Worm (Caenorhabditis elegans) whole organism, mixed stage, embryonic: Measurements from ENCODE around the gene tctn-1.

Experiments
- M03D4.4 ChIP-seq: sonication (generic microtip); optimal IDR thresholded peaks from 2 replicates; lab custom pipeline; 2017; ENCODE audit warnings: mild to moderate bottlenecking, missing genetic modification characterization, missing compliant biosample characterization
- bed-3 ChIP-seq: fragments of 200-800 bp; sonication (Bioruptor generic); optimal IDR thresholded peaks from 3 replicates; lab custom pipeline; 2018; ENCODE audit warnings: mild to moderate bottlenecking, missing genetic modification characterization, moderate library complexity, missing compliant biosample characterization
- blmp-1 ChIP-seq: fragments of 150-350 bp; optimal IDR thresholded peaks from 2 replicates; lab custom pipeline; 2014; ENCODE audit warnings: missing biosample characterization, missing genetic modification characterization
- ceh-39 ChIP-seq: fragments of 150-350 bp; optimal IDR thresholded peaks from 2 replicates; lab custom pipeline; 2014; ENCODE audit warnings: missing biosample characterization, missing genetic modification characterization
- ceh-43 ChIP-seq: fragments of 200-800 bp; sonication (Bioruptor generic); optimal IDR thresholded peaks from 2 replicates; lab custom pipeline; 2018; ENCODE audit warnings: mild to moderate bottlenecking, missing genetic modification characterization, moderate library complexity, missing compliant biosample characterization
- ceh-83 ChIP-seq: fragments of 200-800 bp; sonication (Bioruptor generic); optimal IDR thresholded peaks from 2 replicates; lab custom pipeline; 2018; ENCODE audit warnings: mild to moderate bottlenecking, missing genetic modification characterization, missing compliant biosample characterization
- ces-1 ChIP-seq: fragments of 150-350 bp; optimal IDR thresholded peaks from 2 replicates; lab custom pipeline; 2014; ENCODE audit warnings: missing biosample characterization, missing genetic modification reagents, missing genetic modification characterization
- cnd-1 ChIP-seq: fragments of 200-800 bp; sonication (Bioruptor generic); optimal IDR thresholded peaks from 2 replicates; lab custom pipeline; 2018; ENCODE audit warnings: mild to moderate bottlenecking, missing genetic modification characterization, missing compliant biosample characterization
- drap-1 ChIP-seq: fragments of 200-800 bp; sonication (Bioruptor generic); optimal IDR thresholded peaks from 3 replicates; lab custom pipeline; 2018; ENCODE audit warnings: mild to moderate bottlenecking, missing genetic modification characterization, missing compliant biosample characterization
- elt-1 ChIP-seq: sonication (generic microtip); optimal IDR thresholded peaks from 2 replicates; lab custom pipeline; 2017; ENCODE audit warnings: missing genetic modification characterization, mild to moderate bottlenecking, missing compliant biosample characterization, antibody characterized with exemption, moderate library complexity, borderline replicate concordance; ENCODE audit not compliant: insufficient read depth
- elt-3 ChIP-seq: fragments of 150-350 bp; optimal IDR thresholded peaks from 2 replicates; lab custom pipeline; 2014; ENCODE audit warnings: missing biosample characterization, missing genetic modification characterization
- flh-1 ChIP-seq: fragments of 200-800 bp; sonication (Bioruptor generic); optimal IDR thresholded peaks from 2 replicates; lab custom pipeline; 2018; ENCODE audit warnings: mild to moderate bottlenecking, missing genetic modification characterization, moderate library complexity, missing compliant biosample characterization
- ham-2 ChIP-seq: fragments of 200-800 bp; sonication (Bioruptor generic); optimal IDR thresholded peaks from 2 replicates; lab custom pipeline; 2018; ENCODE audit warnings: mild to moderate bottlenecking, missing genetic modification characterization, missing compliant biosample characterization
- hlh-1 ChIP-seq: fragments of 150-350 bp; optimal IDR thresholded peaks from 2 replicates; lab custom pipeline; 2014; ENCODE audit warnings: missing biosample characterization, missing genetic modification reagents, missing genetic modification characterization
- lin-13 ChIP-seq: fragments of 150-350 bp; optimal IDR thresholded peaks from 2 replicates; lab custom pipeline; 2014; ENCODE audit warnings: missing biosample characterization, missing genetic modification characterization
- lin-32 ChIP-seq: fragments of 200-800 bp; sonication (Bioruptor generic); optimal IDR thresholded peaks from 2 replicates; lab custom pipeline; 2018; ENCODE audit warnings: mild to moderate bottlenecking, missing genetic modification characterization, missing compliant biosample characterization
- lsy-2 ChIP-seq: fragments of 150-350 bp; optimal IDR thresholded peaks from 2 replicates; lab custom pipeline; 2014; ENCODE audit warnings: missing biosample characterization, missing genetic modification characterization
- mab-5 ChIP-seq: fragments of 150-350 bp; optimal IDR thresholded peaks from 2 replicates; lab custom pipeline; 2014; ENCODE audit warnings: missing biosample characterization, missing genetic modification characterization
- mep-1 ChIP-seq: fragments of 150-350 bp; optimal IDR thresholded peaks from 2 replicates; lab custom pipeline; 2017; ENCODE audit warnings: missing biosample characterization, missing genetic modification reagents, missing genetic modification characterization, inconsistent platforms
- mls-2 ChIP-seq: sonication (generic microtip); optimal IDR thresholded peaks from 2 replicates; lab custom pipeline; 2016; ENCODE audit warnings: mild to moderate bottlenecking, missing genetic modification characterization, moderate library complexity, missing compliant biosample characterization
- nhr-12 ChIP-seq: fragments of 150-350 bp; optimal IDR thresholded peaks from 2 replicates; lab custom pipeline; 2014; ENCODE audit warnings: missing biosample characterization, missing genetic modification characterization
- nhr-2 ChIP-seq: fragments of 150-350 bp; optimal IDR thresholded peaks from 2 replicates; lab custom pipeline; 2014; ENCODE audit warnings: missing biosample characterization, missing genetic modification characterization
- nhr-237 ChIP-seq: fragments of 150-350 bp; optimal IDR thresholded peaks from 2 replicates; lab custom pipeline; 2014; ENCODE audit warnings: missing biosample characterization, missing genetic modification characterization
- nhr-28 ChIP-seq: fragments of 150-350 bp; optimal IDR thresholded peaks from 2 replicates; lab custom pipeline; 2014; ENCODE audit warnings: missing biosample characterization, missing genetic modification characterization
- nhr-76 ChIP-seq: sonication (generic microtip); optimal IDR thresholded peaks from 2 replicates; lab custom pipeline; 2017; ENCODE audit warnings: missing biosample characterization, missing genetic modification characterization
- pha-4 ChIP-seq: fragments of 150-350 bp; optimal IDR thresholded peaks from 2 replicates; lab custom pipeline; 2018; ENCODE audit warnings: missing biosample characterization, missing genetic modification reagents, missing genetic modification characterization
- sem-2 ChIP-seq: fragments of 200-800 bp; sonication (Bioruptor generic); optimal IDR thresholded peaks from 2 replicates; lab custom pipeline; 2018; ENCODE audit warnings: mild to moderate bottlenecking, missing genetic modification characterization, missing compliant biosample characterization
- snpc-4 ChIP-seq: fragments of 150-350 bp; optimal IDR thresholded peaks from 2 replicates; lab custom pipeline; 2014; ENCODE audit warnings: missing biosample characterization, missing genetic modification characterization
- sptf-1 ChIP-seq: sonication (generic microtip); optimal IDR thresholded peaks from 2 replicates; lab custom pipeline; 2017; ENCODE audit warnings: mild to moderate bottlenecking, missing genetic modification characterization, moderate library complexity, missing compliant biosample characterization
- tbx-8 ChIP-seq: fragments of 200-800 bp; sonication (Bioruptor generic); optimal IDR thresholded peaks from 2 replicates; lab custom pipeline; 2018; ENCODE audit warnings: mild to moderate bottlenecking, missing genetic modification characterization, moderate library complexity, missing compliant biosample characterization
- unc-120 ChIP-seq: sonication (generic microtip); optimal IDR thresholded peaks from 2 replicates; lab custom pipeline; 2017; ENCODE audit warnings: missing genetic modification characterization, missing compliant biosample characterization; ENCODE audit not compliant: poor library complexity, severe bottlenecking
- unc-39 ChIP-seq: fragments of 150-350 bp; optimal IDR thresholded peaks from 2 replicates; lab custom pipeline; 2014; ENCODE audit warnings: missing biosample characterization, missing genetic modification characterization
- unc-62 ChIP-seq: fragments of 150-350 bp; optimal IDR thresholded peaks from 2 replicates; lab custom pipeline; 2014; ENCODE audit warnings: missing biosample characterization, missing genetic modification reagents, missing genetic modification characterization
- zip-8 ChIP-seq: fragments of 150-350 bp; optimal IDR thresholded peaks from 2 replicates; lab custom pipeline; 2014; ENCODE audit warnings: missing biosample characterization, missing genetic modification characterization
- ztf-11 ChIP-seq: fragments of 150-350 bp; optimal IDR thresholded peaks from 2 replicates; lab custom pipeline; 2014; ENCODE audit warnings: missing biosample characterization, missing genetic modification characterization

Gene tctn-1

ce11 chrIV:4749728-4750278 is 2.2 kb upstream of the tctn-1 start, which contains the start of the genes rpl-20 and Y17G9B.5:
TSS of gene rpl-20 (minus strand) at chrIV:4749778.
TSS of gene Y17G9B.5 (plus strand) at chrIV:4750240.
- peak; percentile 66 for TF ChIP-seq bed-3
- TF ChIP-seq ztf-11 (tag; lab: Kevin White, UChicago): peak; percentile 84
- TF ChIP-seq mep-1 (tag; lab: Kevin White, UChicago): peak; percentile 100
- TF ChIP-seq ham-2 (GFP tag; lab: Kevin White, UChicago): peak; percentile 92
- TF ChIP-seq mls-2 (tag; lab: Kevin White, UChicago): peak; percentile 91
- TF ChIP-seq ces-1 (GFP tag; lab: Kevin White, UChicago): peak; percentile 96
- TF ChIP-seq sptf-1: peak; percentile 97
- peak; percentile 89 for TF ChIP-seq tbx-8
- TF ChIP-seq snpc-4 (tag; lab: Kevin White, UChicago): no peak
- TF ChIP-seq mab-5 (tag; lab: Kevin White, UChicago): peak; percentile 89
- TF ChIP-seq ceh-43 (GFP tag; lab: Kevin White, UChicago): peak; percentile 88
- TF ChIP-seq zip-8 (tag; lab: Kevin White, UChicago): no peak
- TF ChIP-seq unc-62: peak; percentile 87
- peak; percentile 13 for TF ChIP-seq nhr-76 (tag; lab: Kevin White, UChicago)
- TF ChIP-seq pha-4: peak; percentile 100
- TF ChIP-seq M03D4.4 (tag; lab: Kevin White, UChicago): peak; percentile 94
- no peak for TF ChIP-seq unc-39 (tag; lab: Kevin White, UChicago)
- TF ChIP-seq ceh-39 (tag; lab: Kevin White, UChicago): peak; percentile 100
- TF ChIP-seq nhr-2 (tag; lab: Kevin White, UChicago): peak; percentile 61
- TF ChIP-seq elt-1: peak; percentile 67
- TF ChIP-seq sem-2: peak; percentile 54
- peak; percentile 100 for TF ChIP-seq lsy-2 (tag; lab: Kevin White, UChicago)
- peak; percentile 99 for TF ChIP-seq nhr-237 (tag; lab: Kevin White, UChicago)
- TF ChIP-seq flh-1 (GFP tag; lab: Kevin White, UChicago): no peak
- peak; percentile 86 for TF ChIP-seq unc-120
- TF ChIP-seq hlh-1 (tag; lab: Kevin White, UChicago): peak; percentile 73
- peak; percentile 86 for TF ChIP-seq nhr-28 (tag; lab: Kevin White, UChicago)
- peak; percentile 33 for TF ChIP-seq blmp-1
- TF ChIP-seq ceh-83 (GFP tag; lab: Kevin White, UChicago): peak; percentile 87
- TF ChIP-seq lin-32 (GFP tag; lab: Kevin White, UChicago): peak; percentile 78
- peak; percentile 88 for TF ChIP-seq elt-3 (tag; lab: Kevin White, UChicago)
- peak; percentile 100 for TF ChIP-seq lin-13 (tag; lab: Kevin White, UChicago)
- no peak for TF ChIP-seq nhr-12
- TF ChIP-seq drap-1 (GFP tag; lab: Kevin White, UChicago): peak; percentile 93
- peak; percentile 95 for TF ChIP-seq cnd-1

ce11 chrIV:4749155-4749554 is 1.5 kb upstream of the tctn-1 start:
- TF ChIP-seq drap-1 (GFP tag; lab: Kevin White, UChicago) (no peak), nhr-2 (tag; lab: Kevin White, UChicago) (no peak), tbx-8 (no peak), zip-8 (tag; lab: Kevin White, UChicago) (no peak), nhr-12 (no peak), mep-1 (tag; lab: Kevin White, UChicago) (no peak)

- TF ChIP-seq tbx-8 (no peak), nhr-28 (tag; lab: Kevin White, UChicago) (no peak), unc-39 (tag; lab: Kevin White, UChicago) (no peak), unc-62 (no peak), blmp-1 (no peak), nhr-2 (tag; lab: Kevin White, UChicago) (no peak), cnd-1 (no peak), nhr-12 (no peak), zip-8 (tag; lab: Kevin White, UChicago) (peak; percentile 30), hlh-1 (tag; lab: Kevin White, UChicago) (no peak), ztf-11 (tag; lab: Kevin White, UChicago) (no peak), unc-120 (no peak), mls-2 (tag; lab: Kevin White, UChicago) (no peak), nhr-237 (tag; lab: Kevin White, UChicago) (peak; percentile 6), mep-1 (tag; lab: Kevin White, UChicago) (peak; percentile 55), sptf-1 (peak; percentile 58), elt-3 (tag; lab: Kevin White, UChicago) (no peak), drap-1 (GFP tag; lab: Kevin White, UChicago) (peak; percentile 33), ceh-43 (GFP tag; lab: Kevin White, UChicago) (no peak), ces-1 (GFP tag; lab: Kevin White, UChicago) (peak; percentile 22), lsy-2 (tag; lab: Kevin White, UChicago) (peak; percentile 76), ham-2 (GFP tag; lab: Kevin White, UChicago) (no peak), ceh-39 (tag; lab: Kevin White, UChicago) (no peak), lin-32 (GFP tag; lab: Kevin White, UChicago) (no peak), bed-3 (no peak), ceh-83 (GFP tag; lab: Kevin White, UChicago) (no peak), lin-13 (tag; lab: Kevin White, UChicago) (no peak), flh-1 (GFP tag; lab: Kevin White, UChicago) (peak; percentile 4), nhr-76 (tag; lab: Kevin White, UChicago) (no peak), mab-5 (tag; lab: Kevin White, UChicago) (no peak), M03D4.4 (tag; lab: Kevin White, UChicago) (peak; percentile 31), elt-1 (no peak), sem-2 (no peak), pha-4 (peak; percentile 22), snpc-4 (tag; lab: Kevin White, UChicago) (no peak)
These were observed 925 bp upstream of the tctn-1 start, which contains the start of gene cyc-2.1 for ce11 chrIV:4748408-4749105. TSS of gene cyc-2.1 (minus strand) at chrIV:4749012.
